Worm (Caenorhabditis elegans) whole organism, early embryonic: ENCODE results near the gene nhr-97.

Experiments used
- B0310.2 ChIP-seq: sonication (generic microtip); optimal IDR thresholded peaks from 2 replicates; lab custom pipeline; 2016; ENCODE audit warnings: mild to moderate bottlenecking, missing genetic modification characterization, missing compliant biosample characterization
- F13C5.2 ChIP-seq: sonication (generic microtip); optimal IDR thresholded peaks from 2 replicates; lab custom pipeline; 2017; ENCODE audit warnings: mild to moderate bottlenecking, missing genetic modification characterization, inconsistent platforms, missing compliant biosample characterization
- aly-1 ChIP-seq: sonication (generic microtip); optimal IDR thresholded peaks from 2 replicates; lab custom pipeline; 2016; ENCODE audit warnings: missing genetic modification characterization, missing compliant biosample characterization
- ama-1 ChIP-seq: fragments of 150-350 bp; optimal IDR thresholded peaks from 2 replicates; lab custom pipeline; 2014
- ceh-36 ChIP-seq: sonication (generic microtip); optimal IDR thresholded peaks from 2 replicates; lab custom pipeline; 2016; ENCODE audit warnings: missing genetic modification characterization, inconsistent platforms, missing compliant biosample characterization
- flt-1 ChIP-seq: fragments of 200-800 bp; sonication (Bioruptor generic); IDR thresholded peaks from 2 replicates; pipeline ENCODE4 v1.3.6; 2022; ENCODE audit warnings: missing genetic modification characterization, missing compliant biosample characterization
- hmbx-1 ChIP-seq: sonication (generic microtip); optimal IDR thresholded peaks from 2 replicates; lab custom pipeline; 2016; ENCODE audit warnings: mild to moderate bottlenecking, missing genetic modification characterization, missing compliant biosample characterization
- sea-1 ChIP-seq: fragments of 200-800 bp; sonication (Bioruptor generic); conservative IDR thresholded peaks from 2 replicates; pipeline ENCODE4 v1.3.6; 2022; ENCODE audit warnings: missing genetic modification characterization, missing compliant biosample characterization
- tbx-11 ChIP-seq: fragments of 200-800 bp; sonication (Bioruptor generic); IDR thresholded peaks from 2 replicates; pipeline ENCODE4 v1.3.6; 2022; ENCODE audit warnings: missing genetic modification characterization, missing compliant biosample characterization
- tbx-37 ChIP-seq: fragments of 200-800 bp; sonication (Bioruptor generic); conservative IDR thresholded peaks from 2 replicates; pipeline ENCODE4 v1.3.6; 2022; ENCODE audit warnings: missing genetic modification reagents, missing genetic modification characterization, missing compliant biosample characterization
- tra-4 ChIP-seq: sonication (generic microtip); optimal IDR thresholded peaks from 2 replicates; lab custom pipeline; 2017; ENCODE audit warnings: missing genetic modification characterization, missing compliant biosample characterization

DNA sequence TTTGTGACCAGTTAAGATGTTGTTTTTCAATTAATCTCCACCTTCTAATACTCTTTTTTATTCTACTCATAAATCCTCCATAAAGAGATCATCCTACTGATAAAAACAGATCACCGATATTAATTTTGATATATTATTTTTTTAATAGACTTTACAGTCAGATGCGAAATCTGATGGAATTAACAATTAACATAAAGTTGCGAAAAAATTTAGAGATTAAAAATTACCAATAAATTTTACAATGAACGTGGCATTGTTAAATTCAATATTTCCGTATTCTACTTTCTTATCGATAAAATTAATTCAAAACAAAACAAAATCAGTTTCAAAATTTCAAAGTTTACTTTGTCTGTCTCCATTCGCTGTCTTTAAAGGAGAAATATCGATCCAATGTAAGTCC is 44.7 kb upstream of the nhr-97 start, which contains the start of gene K01H12.4:
- TF ChIP-seq B0310.2 (tag; lab: Kevin White, UChicago) (no peak), ama-1 (no peak), tbx-11 (GFP tag; lab: Robert Waterston, UW) (no peak), F13C5.2 (tag; lab: Kevin White, UChicago) (no peak), ceh-36 (tag; lab: Kevin White, UChicago) (no peak), hmbx-1 (tag; lab: Kevin White, UChicago) (no peak), aly-1 (tag; lab: Kevin White, UChicago) (no peak), tbx-37 (GFP tag; lab: Robert Waterston, UW) (no peak), tra-4 (tag; lab: Kevin White, UChicago) (no peak), flt-1 (GFP tag; lab: Robert Waterston, UW) (no peak), sea-1 (GFP tag; lab: Robert Waterston, UW) (no peak)
